Fruit fly (Drosophila melanogaster): ENCODE data around the gene CG4259.

The CG4259 gene

DNA sequence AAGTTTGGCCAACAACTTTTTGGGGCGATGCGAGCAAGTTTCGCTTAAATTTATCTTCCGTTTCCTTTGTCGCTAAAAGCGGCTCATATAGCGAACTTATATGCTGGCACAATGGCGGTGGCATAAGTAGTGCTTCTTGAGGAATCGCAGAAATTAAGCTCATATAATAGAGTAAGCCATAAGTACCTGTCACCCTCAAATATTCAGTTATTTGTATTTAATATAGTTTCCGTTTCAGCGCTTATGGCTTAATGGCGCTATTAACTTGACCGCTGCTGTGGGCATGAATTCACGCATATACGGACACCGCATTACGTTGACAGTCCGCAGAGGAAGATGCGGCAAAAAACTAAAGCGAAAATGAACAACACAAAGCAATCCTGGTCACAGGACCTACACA lies 38.8 kb downstream of the CG4259 start:
- TF ChIP-seq CG12605 (GFP tag; IDR thresholded peaks at IDR 0.05) (no peak), CG8159 (tag; optimal IDR thresholded peaks at IDR 0.05) (peak; percentile 8)

DNA sequence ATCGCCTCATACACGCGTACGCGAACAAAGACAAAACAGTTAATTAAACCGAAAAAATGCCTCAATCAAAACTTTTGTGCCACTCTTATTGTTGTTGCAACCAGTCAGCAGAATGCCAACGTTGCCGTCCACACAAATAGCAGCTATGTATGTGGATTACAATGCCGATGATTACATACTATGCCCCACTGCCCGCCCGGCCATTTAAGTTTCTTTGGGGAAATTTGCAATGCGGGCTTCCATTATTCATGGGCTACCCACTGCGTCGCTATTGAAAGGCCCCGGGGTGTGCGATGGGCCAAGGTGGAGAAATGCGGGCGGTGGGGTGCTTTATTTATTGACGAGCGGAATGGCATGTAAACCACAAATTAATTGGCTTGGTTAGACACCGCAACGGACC lies 44.7 kb downstream of the CG4259 start:
- TF ChIP-seq fd96Ca (GFP tag; IDR thresholded peaks at IDR 0.05) = peak; percentile 52; the same call in 1 of the 3 replicates
- TF ChIP-seq CG32121 (GFP tag; IDR thresholded peaks at IDR 0.05) = no peak
- TF ChIP-seq CG8159 (tag; optimal IDR thresholded peaks at IDR 0.05) = no peak
- TF ChIP-seq CG4496 (GFP tag; IDR thresholded peaks at IDR 0.05) = 0 out of 3 replicates have a peak, but pooled peaks have one; percentile 44
- 0 out of 2 replicates have a peak, but pooled peaks have one; percentile 43 for TF ChIP-seq rn (GFP tag; IDR thresholded peaks at IDR 0.05)
- no peak for TF ChIP-seq CG8301 (tag; optimal IDR thresholded peaks at IDR 0.05)
- no peak for TF ChIP-seq CG34367 (tag; optimal IDR thresholded peaks at IDR 0.05)

dm6 chr2L:2079619-2080018 lies 49.4 kb downstream of the CG4259 start, which contains the start of gene CG12674:
CG12674 (plus strand) TSS chr2L:2079919.
- TF ChIP-seq CG13204 (GFP tag; optimal IDR thresholded peaks at IDR 0.05) (no peak), Snoo (tag; optimal IDR thresholded peaks at IDR 0.05) (no peak), CG8159 (tag; optimal IDR thresholded peaks at IDR 0.05) (no peak), CG17806 (tag; optimal IDR thresholded peaks at IDR 0.05) (no peak), CG9948 (tag; optimal IDR thresholded peaks at IDR 0.05) (no peak), Pif1A (GFP tag; optimal IDR thresholded peaks at IDR 0.05) (no peak), CG32121 (GFP tag; IDR thresholded peaks at IDR 0.05) (no peak), gl (tag; optimal IDR thresholded peaks at IDR 0.05) (no peak), rn (GFP tag; IDR thresholded peaks at IDR 0.05) (no peak), Pif1B (GFP tag; optimal IDR thresholded peaks at IDR 0.05) (no peak), CG10348 (GFP tag; IDR thresholded peaks at IDR 0.05) (no peak), CG4496 (GFP tag; IDR thresholded peaks at IDR 0.05) (no peak), CG12605 (GFP tag; IDR thresholded peaks at IDR 0.05) (no peak), D1 (tag; optimal IDR thresholded peaks at IDR 0.05) (no peak), CG8301 (tag; optimal IDR thresholded peaks at IDR 0.05) (no peak), CG14655 (GFP tag; optimal IDR thresholded peaks at IDR 0.05) (no peak)
